Worm (Caenorhabditis elegans) whole organism, L4 larva: ENCODE measurements around the gene T10B10.4.

Source experiments
- F26F4.8 ChIP-seq: fragments of 200-800 bp; sonication (Bioruptor generic); conservative IDR thresholded peaks from 2 replicates; pipeline ENCODE4 v1.3.6; 2022; ENCODE audit warnings: missing genetic modification characterization, missing compliant biosample characterization
- F44E2.7 ChIP-seq: fragments of 200-800 bp; sonication (Bioruptor generic); IDR thresholded peaks from 2 replicates; pipeline ENCODE4 v2.1.2; 2022; ENCODE audit warnings: missing genetic modification characterization, missing compliant biosample characterization
- Y48G9A.11 ChIP-seq: fragments of 200-800 bp; sonication (Bioruptor generic); IDR thresholded peaks from 2 replicates; pipeline ENCODE4 v1.3.6; 2022; ENCODE audit warnings: missing genetic modification reagents, missing genetic modification characterization, missing compliant biosample characterization
- ZK337.2 ChIP-seq: fragments of 200-800 bp; sonication (Bioruptor generic); IDR thresholded peaks from 2 replicates; pipeline ENCODE4 v1.3.6; 2022; ENCODE audit warnings: missing genetic modification reagents, missing genetic modification characterization, missing compliant biosample characterization
- attf-4 ChIP-seq: sonication (generic microtip); optimal IDR thresholded peaks from 3 replicates; lab custom pipeline; 2017; ENCODE audit warnings: missing biosample characterization, missing genetic modification characterization
- ceh-44 ChIP-seq: fragments of 200-800 bp; sonication (Bioruptor generic); IDR thresholded peaks from 2 replicates; pipeline ENCODE4 v1.3.6; 2022; ENCODE audit warnings: missing genetic modification reagents, missing genetic modification characterization, missing compliant biosample characterization
- daf-19 ChIP-seq: fragments of 200-800 bp; sonication (Bioruptor generic); conservative IDR thresholded peaks from 2 replicates; pipeline ENCODE4 v1.3.6; 2022; ENCODE audit warnings: missing genetic modification characterization, missing compliant biosample characterization
- dmd-6 ChIP-seq: fragments of 200-800 bp; sonication (Bioruptor generic); IDR thresholded peaks from 2 replicates; pipeline ENCODE4 v1.3.6; 2022; ENCODE audit warnings: missing genetic modification reagents, missing genetic modification characterization, missing compliant biosample characterization
- egl-43 ChIP-seq: fragments of 200-800 bp; sonication (Bioruptor generic); IDR thresholded peaks from 2 replicates; pipeline ENCODE4 v1.3.6; 2022; ENCODE audit warnings: missing genetic modification reagents, missing genetic modification characterization, missing compliant biosample characterization
- hlh-11 ChIP-seq: fragments of 200-800 bp; sonication (Bioruptor generic); optimal IDR thresholded peaks from 2 replicates; lab custom pipeline; 2018; ENCODE audit warnings: mild to moderate bottlenecking, missing genetic modification characterization, missing compliant biosample characterization
- lim-7 ChIP-seq: fragments of 200-800 bp; sonication (Bioruptor generic); IDR thresholded peaks from 2 replicates; pipeline ENCODE4 v1.3.6; 2022; ENCODE audit warnings: missing genetic modification characterization, missing compliant biosample characterization
- mes-2 ChIP-seq: sonication (generic microtip); optimal IDR thresholded peaks from 2 replicates; lab custom pipeline; 2016; ENCODE audit warnings: missing genotype, mild to moderate bottlenecking, missing genetic modification characterization, missing compliant biosample characterization; ENCODE audit not compliant: poor library complexity, severe bottlenecking
- snpc-1.2 ChIP-seq: fragments of 200-800 bp; sonication (Bioruptor generic); IDR thresholded peaks from 2 replicates; pipeline ENCODE4 v1.3.6; 2022; ENCODE audit warnings: missing genetic modification reagents, missing genetic modification characterization, missing compliant biosample characterization
- tra-1 ChIP-seq: fragments of 200-800 bp; sonication (Bioruptor generic); IDR thresholded peaks from 2 replicates; pipeline ENCODE4 v1.3.6; 2022; ENCODE audit warnings: missing genetic modification reagents, missing genetic modification characterization, missing compliant biosample characterization
- vab-7 ChIP-seq: fragments of 200-800 bp; sonication (Bioruptor generic); IDR thresholded peaks from 2 replicates; pipeline ENCODE4 v1.3.6; 2022; ENCODE audit warnings: missing genetic modification reagents, missing genetic modification characterization, missing compliant biosample characterization
- zip-2 ChIP-seq: fragments of 150-350 bp; optimal IDR thresholded peaks from 2 replicates; lab custom pipeline; 2014; ENCODE audit warnings: missing biosample characterization, missing genetic modification characterization

The T10B10.4 gene

ce11 chrX:15241169-15241568 lies 51.2 kb downstream of the T10B10.4 start:
- TF ChIP-seq mes-2 (peak; percentile 22), Y48G9A.11 (peak; percentile 53; the same call in 1 of the 2 replicates), lim-7 (peak; percentile 68; the same call in 1 of the 2 replicates), hlh-11 (no peak), egl-43 (GFP tag; lab: Robert Waterston, UW) (peak; percentile 77), ZK337.2 (0 out of 2 replicates have a peak, but pooled peaks have one; percentile 10), snpc-1.2 (GFP tag; lab: Robert Waterston, UW) (peak; percentile 76), F44E2.7 (GFP tag; lab: Robert Waterston, UW) (no peak), ceh-44 (GFP tag; lab: Robert Waterston, UW) (peak; percentile 60; the same call in 1 of the 2 replicates), tra-1 (GFP tag; lab: Robert Waterston, UW) (0 out of 2 replicates have a peak, but pooled peaks have one; percentile 23), F26F4.8 (GFP tag; lab: Robert Waterston, UW) (peak; percentile 59; the same call in 1 of the 2 replicates), daf-19 (GFP tag; lab: Robert Waterston, UW) (0 out of 2 replicates have a peak, but pooled peaks have one; percentile 32), zip-2 (no peak), dmd-6 (peak; percentile 49), vab-7 (GFP tag; lab: Robert Waterston, UW) (0 out of 2 replicates have a peak, but pooled peaks have one; percentile 38), attf-4 (tag; lab: Kevin White, UChicago) (no peak)
